Fruit fly (Drosophila melanogaster) whole organism: Measurements from ENCODE around the gene CG34303.
A peak's percentile ranks its signal among the peaks of the same experiment; 100 is the strongest.

Experiments
- CG8478 ChIP-seq: fragments of >200 bp; optimal IDR thresholded peaks from 2 replicates; lab custom pipeline; 2018; ENCODE audit warnings: inconsistent platforms
- Dll ChIP-seq: fragments of >200 bp; optimal IDR thresholded peaks from 2 replicates; lab custom pipeline; 2017
- EcR ChIP-seq, 2 experiments: fragments of >200 bp; optimal IDR thresholded peaks; 2 replicates each; lab custom pipeline; 2017; ENCODE audit warnings: missing biosample characterization in 2 of 2, missing genetic modification characterization in 2 of 2, missing genetic modification reagents in 2 of 2
- pan ChIP-seq: fragments of >200 bp; optimal IDR thresholded peaks from 2 replicates; lab custom pipeline; 2017
- psq ChIP-seq: fragments of >200 bp; optimal IDR thresholded peaks from 2 replicates; lab custom pipeline; 2017
- usp ChIP-seq: fragments of >200 bp; optimal IDR thresholded peaks from 2 replicates; lab custom pipeline; 2017; ENCODE audit warnings: missing biosample characterization, missing genetic modification characterization, mixed read lengths

Gene CG34303

DNA sequence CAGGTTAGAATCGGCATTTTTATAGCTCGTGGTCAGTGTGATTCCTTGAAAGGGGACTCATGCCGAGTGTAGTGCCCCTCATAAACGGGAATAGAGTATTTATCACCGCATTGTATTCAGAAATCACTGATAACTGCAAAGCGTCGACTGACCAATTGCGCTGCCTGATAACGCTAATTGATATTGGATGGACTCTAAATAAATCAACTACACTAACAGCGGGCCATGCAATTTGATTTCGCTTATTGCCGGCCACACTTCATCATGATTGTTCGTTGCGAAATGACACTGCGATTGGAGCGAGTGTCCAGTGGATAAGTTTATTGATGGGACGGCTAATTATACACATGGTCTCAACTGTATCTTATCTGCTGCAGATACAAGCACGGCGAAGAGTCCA is 32.1 kb downstream of the CG34303 start:
- no peak for TF ChIP-seq pan (lab: Kevin White, UChicago)
- no peak for TF ChIP-seq CG8478 (lab: Kevin White, UChicago)
- no peak for TF ChIP-seq EcR (GFP tag; optimal IDR thresholded peaks at IDR 0.05; lab: Kevin White, UChicago)
- TF ChIP-seq usp (GFP tag; lab: Kevin White, UChicago), result no peak
- TF ChIP-seq psq, result no peak
- no peak for TF ChIP-seq Dll

DNA sequence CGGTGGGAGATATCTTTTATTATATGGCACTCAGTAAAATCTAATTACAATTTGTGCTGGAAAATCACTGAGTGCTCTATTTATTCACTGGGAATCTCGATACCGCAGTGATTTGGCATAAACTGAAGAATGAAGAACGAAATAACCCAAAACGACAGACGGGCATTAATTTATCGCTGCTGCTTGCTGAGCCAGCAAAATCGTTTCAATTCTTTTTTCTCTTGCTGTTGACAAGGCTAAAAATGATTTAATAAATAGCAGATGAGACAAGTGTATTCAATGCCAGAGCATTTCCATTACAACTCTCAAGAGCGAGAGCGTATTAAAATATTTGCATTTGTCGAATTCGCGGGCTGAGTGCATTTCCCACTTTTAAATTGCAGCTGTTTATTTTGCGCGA is 35.9 kb downstream of the CG34303 start:
- TF ChIP-seq EcR (GFP tag; optimal IDR thresholded peaks at IDR 0.05; lab: Kevin White, UChicago), result no peak
- TF ChIP-seq psq, result no peak
- no peak for TF ChIP-seq pan (lab: Kevin White, UChicago)
- no peak for TF ChIP-seq Dll
- no peak for TF ChIP-seq CG8478 (lab: Kevin White, UChicago)
- no peak for TF ChIP-seq usp (GFP tag; lab: Kevin White, UChicago)

DNA sequence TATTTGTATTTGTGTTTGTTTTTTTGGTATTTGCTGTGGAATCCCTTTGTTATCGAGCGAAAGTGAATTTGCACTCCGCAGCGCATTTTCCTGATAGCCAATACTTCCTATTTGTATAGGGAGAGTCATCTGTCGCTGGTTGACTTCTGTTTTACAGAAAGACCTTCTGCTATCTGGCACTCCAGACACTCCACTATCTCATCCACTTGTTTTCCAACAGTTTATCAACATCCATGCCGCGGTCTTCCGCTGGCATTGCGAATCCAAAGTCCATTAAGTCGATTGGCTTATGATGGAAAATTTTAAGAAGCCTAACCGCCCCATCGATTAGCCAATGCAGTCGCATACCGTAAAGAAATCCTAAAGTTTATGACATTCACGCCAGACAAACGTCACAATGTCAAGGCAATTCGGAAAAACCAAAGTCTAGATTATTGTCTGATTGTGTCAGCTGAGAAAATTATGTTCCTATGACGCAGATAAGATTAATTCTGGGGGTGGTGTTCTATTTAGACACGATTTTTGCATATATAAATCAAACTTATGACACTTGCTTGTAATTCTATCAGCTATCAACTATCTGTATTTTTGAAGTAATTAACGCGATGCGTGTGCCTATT is 36.7 kb downstream of the CG34303 start:
- no peak for TF ChIP-seq pan (lab: Kevin White, UChicago)
- no peak for TF ChIP-seq usp (GFP tag; lab: Kevin White, UChicago)
- TF ChIP-seq Dll, result no peak
- no peak for TF ChIP-seq psq
- no peak for TF ChIP-seq EcR (GFP tag; optimal IDR thresholded peaks at IDR 0.05; lab: Kevin White, UChicago)
- TF ChIP-seq CG8478 (lab: Kevin White, UChicago), result no peak

DNA sequence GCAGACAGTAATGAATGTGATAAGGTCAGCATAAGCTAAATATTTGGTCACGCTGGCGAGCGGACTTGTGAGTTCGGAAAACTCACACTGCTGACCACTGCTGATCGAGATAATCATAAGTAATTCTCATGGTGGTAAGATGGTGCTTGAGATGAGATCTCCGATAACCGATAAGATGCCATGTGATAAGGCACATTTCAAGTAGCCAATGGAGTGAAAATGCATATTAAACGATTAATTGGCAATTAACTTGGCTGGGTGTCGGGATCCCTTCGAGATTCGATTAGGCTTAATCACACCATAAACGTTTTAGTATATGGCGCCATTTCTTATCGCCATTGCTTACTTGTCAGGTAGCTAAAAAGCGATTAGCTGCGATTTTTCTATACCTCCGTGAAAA is 37.9 kb downstream of the CG34303 start:
- TF ChIP-seq Dll (no peak), EcR (GFP tag; optimal IDR thresholded peaks at IDR 0.05; lab: Kevin White, UChicago) (no peak), CG8478 (lab: Kevin White, UChicago) (no peak), usp (GFP tag; lab: Kevin White, UChicago) (no peak), psq (no peak), pan (lab: Kevin White, UChicago) (no peak)

DNA sequence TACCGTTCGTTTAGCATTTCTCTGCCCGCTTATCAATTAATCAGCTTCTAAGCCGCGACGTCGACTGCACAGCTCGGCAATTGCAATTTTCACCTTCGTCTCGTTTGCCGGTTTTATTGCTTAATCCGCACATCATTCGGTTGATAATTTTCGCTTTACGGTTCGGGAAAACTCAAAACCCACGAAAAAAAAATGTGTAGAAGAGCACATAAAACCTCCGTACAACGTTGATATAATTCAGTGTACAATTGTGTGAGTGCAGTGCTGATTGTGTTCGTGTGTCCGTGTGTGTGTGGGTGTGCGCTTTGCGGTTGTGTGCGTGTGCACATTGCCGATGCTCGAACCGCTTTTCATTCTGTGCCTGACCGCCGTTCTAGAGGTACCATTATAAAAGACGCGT is 39.5 kb downstream of the CG34303 start, which contains the start of gene CAH7:
CAH7 (plus strand) TSS at position 43 of the 400 bp plus-strand sequence.
- TF ChIP-seq EcR (GFP tag; optimal IDR thresholded peaks at IDR 0.05; lab: Kevin White, UChicago) (no peak), Dll (no peak), usp (GFP tag; lab: Kevin White, UChicago) (no peak), pan (lab: Kevin White, UChicago) (no peak), CG8478 (lab: Kevin White, UChicago) (no peak), psq (no peak)

DNA sequence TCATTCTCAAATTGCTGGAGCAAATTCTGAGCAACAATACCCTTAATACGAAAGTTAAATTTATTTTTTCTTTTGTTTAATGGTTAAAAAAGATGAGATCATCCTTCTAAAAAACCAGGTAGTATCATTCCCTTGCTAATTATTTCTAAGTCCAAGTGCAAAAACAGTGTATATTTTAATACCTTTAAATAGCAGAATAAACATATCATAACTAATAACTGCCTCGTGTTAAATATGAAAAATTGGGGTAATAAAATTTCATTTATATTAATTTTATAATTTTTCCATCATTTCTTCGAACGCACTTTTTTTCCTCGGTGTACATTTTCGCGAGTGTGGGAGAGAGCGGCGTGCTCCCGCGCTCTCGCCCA is 39.9 kb downstream of the CG34303 start:
- TF ChIP-seq psq (no peak), usp (GFP tag; lab: Kevin White, UChicago) (no peak), Dll (no peak), CG8478 (lab: Kevin White, UChicago) (no peak)

DNA sequence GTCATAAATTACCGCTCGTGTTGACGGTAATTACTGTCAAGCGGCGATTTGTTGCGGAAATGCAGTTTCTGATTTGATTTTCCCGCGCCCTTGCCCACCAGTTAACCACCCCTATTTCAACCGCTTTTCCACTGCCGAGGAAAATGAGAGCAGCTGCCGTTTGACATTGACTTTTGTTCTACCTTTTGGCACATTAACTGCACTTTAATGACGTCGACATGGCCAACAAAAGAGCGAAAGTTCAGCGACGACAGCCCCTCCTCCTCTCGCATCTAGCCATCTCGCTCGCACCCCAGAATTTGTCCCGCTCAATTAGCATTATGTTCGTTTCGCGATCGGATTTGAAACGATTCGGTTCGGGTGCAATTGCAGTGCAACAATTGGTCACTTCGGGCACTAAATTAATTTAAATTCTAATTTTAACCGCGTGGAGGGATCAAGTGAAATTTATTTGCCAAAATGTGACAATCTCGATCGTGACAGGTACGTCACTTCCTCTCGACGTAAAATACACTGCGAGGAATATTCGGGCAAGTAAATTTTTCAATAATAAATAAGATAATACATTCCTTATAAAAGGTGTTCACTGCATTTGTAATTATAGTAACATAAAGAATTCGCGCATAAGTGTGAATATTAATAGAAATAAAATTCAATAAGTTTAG is 40.4 kb downstream of the CG34303 start:
- TF ChIP-seq EcR (GFP tag; optimal IDR thresholded peaks at IDR 0.05; lab: Kevin White, UChicago) (no peak), usp (GFP tag; lab: Kevin White, UChicago) (no peak), CG8478 (lab: Kevin White, UChicago) (no peak), psq (no peak), Dll (no peak), pan (lab: Kevin White, UChicago) (no peak)

DNA sequence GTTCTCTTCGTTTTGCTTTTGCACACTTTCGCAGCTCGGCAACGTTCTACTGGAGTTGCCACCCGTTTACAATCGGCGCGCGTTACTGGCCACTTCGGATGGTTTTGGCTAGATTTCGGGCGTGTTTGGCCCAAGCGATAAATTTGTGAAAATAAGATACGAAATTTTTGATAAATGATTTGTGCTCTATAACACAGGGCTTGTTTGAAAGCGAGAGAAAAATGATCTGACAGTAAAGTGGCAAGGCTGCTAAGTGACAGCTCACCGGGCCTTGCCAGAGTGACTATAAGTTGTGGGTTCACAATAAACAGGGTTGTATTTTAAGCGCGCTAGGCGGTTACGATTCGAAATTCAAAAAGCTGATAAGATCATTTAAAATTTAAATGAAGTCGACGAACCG is 41.7 kb downstream of the CG34303 start, which contains the start of gene Fmr1:
Fmr1 (minus strand) TSS at position 184 of the 400 bp plus-strand sequence.
- TF ChIP-seq EcR (GFP tag; optimal IDR thresholded peaks at IDR 0.05; lab: Kevin White, UChicago) (peak in 1 of 2 experiments; percentile 23), usp (GFP tag; lab: Kevin White, UChicago) (no peak), Dll (no peak), CG8478 (lab: Kevin White, UChicago) (no peak), psq (no peak)

DNA sequence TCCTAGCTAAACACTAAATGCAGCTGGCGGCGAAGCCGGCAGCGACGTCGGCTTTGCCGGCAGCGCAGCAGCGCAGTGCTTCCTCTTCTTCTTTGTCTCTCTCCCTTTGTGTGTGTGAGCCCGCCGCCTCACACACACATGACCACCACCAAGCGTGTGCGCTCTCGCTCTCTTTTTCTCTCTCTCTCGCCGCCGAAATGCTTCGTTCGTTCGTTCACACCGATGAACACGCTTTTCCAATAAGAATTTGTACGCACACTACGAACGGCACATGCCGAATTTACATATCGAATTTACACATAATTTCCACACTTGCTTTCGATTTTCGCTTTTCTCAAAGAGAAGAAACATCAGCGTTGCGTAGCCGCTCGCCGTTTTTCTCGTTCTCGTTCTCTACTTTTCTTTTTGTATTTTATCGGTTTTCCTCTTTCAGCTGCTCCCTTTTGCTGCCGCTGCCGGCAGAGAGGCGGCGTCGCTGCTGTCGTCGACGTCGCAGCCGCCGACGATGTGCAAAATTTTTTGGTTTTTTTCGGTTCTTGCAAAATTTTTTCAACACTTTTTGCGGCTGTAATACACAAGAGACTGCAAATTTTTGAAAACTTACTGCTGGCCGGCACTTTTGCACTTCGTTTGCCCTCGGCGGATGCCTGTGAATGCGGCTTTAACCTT is 42.3 kb downstream of the CG34303 start:
- TF ChIP-seq psq, result no peak
- peak; percentile 95 for TF ChIP-seq Dll
- peak in 1 of 2 experiments; percentile 51 for TF ChIP-seq EcR (GFP tag; optimal IDR thresholded peaks at IDR 0.05; lab: Kevin White, UChicago)

DNA sequence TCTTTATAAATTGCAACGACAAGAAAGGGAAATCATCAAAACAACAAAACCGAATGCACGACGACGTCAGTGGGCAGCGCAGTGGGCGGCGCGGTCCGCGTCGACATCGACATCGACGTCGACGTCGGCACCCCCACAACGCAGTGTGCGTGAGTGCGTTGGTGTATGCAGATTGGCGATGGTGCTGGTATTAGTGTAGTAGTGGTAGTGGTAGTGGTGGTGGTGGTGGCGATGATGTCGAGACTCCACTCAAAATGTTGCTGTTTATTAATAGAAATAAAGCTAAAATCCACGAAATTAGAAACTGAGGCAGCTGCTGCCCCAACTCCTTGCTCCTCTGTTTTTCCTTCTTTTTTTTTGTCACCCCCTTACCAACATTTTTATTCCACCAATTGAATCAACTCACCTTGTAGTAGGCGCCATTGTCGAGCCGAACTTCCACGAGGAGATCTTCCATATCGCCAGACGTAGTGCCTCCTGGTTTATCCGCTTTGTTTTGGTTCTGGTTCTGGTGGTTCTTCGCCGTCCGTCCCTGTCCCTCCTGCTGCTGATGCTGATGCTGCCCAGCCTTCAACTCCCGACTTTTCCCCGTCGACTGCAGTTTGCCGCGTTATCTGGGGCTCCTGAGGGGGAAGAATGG is 43.3 kb downstream of the CG34303 start:
- TF ChIP-seq usp (GFP tag; lab: Kevin White, UChicago) (no peak), psq (no peak), CG8478 (lab: Kevin White, UChicago) (no peak), Dll (no peak), pan (lab: Kevin White, UChicago) (no peak), EcR (GFP tag; optimal IDR thresholded peaks at IDR 0.05; lab: Kevin White, UChicago) (no peak)

DNA sequence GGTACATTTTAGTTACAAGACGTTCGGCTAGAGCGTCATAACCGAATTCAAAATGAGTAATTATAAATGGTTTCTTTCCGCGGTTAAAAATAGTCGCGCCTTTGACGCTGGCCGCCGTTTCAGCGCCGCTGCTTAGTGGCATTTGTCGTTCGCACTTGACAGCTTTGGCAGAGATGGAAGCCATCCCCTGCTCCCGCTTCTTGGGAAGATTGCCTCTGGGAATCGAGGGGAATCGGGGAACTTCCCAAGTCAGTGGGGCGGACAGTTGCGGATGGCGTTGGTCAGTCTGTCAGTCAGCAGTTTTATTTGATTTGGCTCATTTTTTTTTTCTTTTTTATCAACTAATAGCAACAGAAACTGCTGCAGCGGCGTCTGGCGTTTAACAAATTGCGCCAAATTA is 44.9 kb downstream of the CG34303 start:
- TF ChIP-seq EcR (GFP tag; optimal IDR thresholded peaks at IDR 0.05; lab: Kevin White, UChicago) (no peak), usp (GFP tag; lab: Kevin White, UChicago) (no peak), CG8478 (lab: Kevin White, UChicago) (no peak), Dll (no peak), psq (no peak), pan (lab: Kevin White, UChicago) (no peak)
